In genomic region chr3R:14498072-14498471, dm6 we compare ENCODE assay signal across 4 fruit fly cellular contexts.
TF ChIP-seq lines count a peak whose summit lies in the region.

No protein-coding gene starts in this region.

- no peak for TF ChIP-seq CTCF in whole organism, embryonic (GFP tag; optimal IDR thresholded peaks at IDR 0.05; lab: Kevin White, UChicago)

TF ChIP-seq in whole organism, embryonic, 481 proteins besides CTCF, POLR2A, EP300 and RAD21 (continues in another document):
- 0 out of 3 replicates have a peak, but pooled peaks have one; percentile 22 for TF ChIP-seq ci (GFP tag; IDR thresholded peaks at IDR 0.05; lab: Robert Waterston, UW)
- TF ChIP-seq tio (GFP tag; optimal IDR thresholded peaks at IDR 0.05; lab: Kevin White, UChicago), result peak; percentile 13
- TF ChIP-seq Dref (GFP tag; IDR thresholded peaks at IDR 0.05; lab: Robert Waterston, UW), result no peak
- peak; percentile 66 for TF ChIP-seq Drgx (GFP tag; IDR thresholded peaks at IDR 0.05; lab: Robert Waterston, UW)
- peak; percentile 1 for TF ChIP-seq CG1602 (GFP tag; optimal IDR thresholded peaks at IDR 0.05; lab: Kevin White, UChicago)
- TF ChIP-seq Med (GFP tag; lab: Kevin White, UChicago), result no peak
- TF ChIP-seq CG1603 (tag; optimal IDR thresholded peaks at IDR 0.05; lab: Kevin White, UChicago), result peak; percentile 49
- peak; percentile 86 for TF ChIP-seq cad (GFP tag; optimal IDR thresholded peaks at IDR 0.05; lab: Kevin White, UChicago)
- TF ChIP-seq slou (GFP tag; optimal IDR thresholded peaks at IDR 0.05; lab: Kevin White, UChicago), result no peak
- TF ChIP-seq phol (tag; optimal IDR thresholded peaks at IDR 0.05; lab: Kevin White, UChicago), result peak; percentile 0
- peak; percentile 30 for TF ChIP-seq gem (tag; optimal IDR thresholded peaks at IDR 0.05; lab: Kevin White, UChicago)
- TF ChIP-seq Sry-β (GFP tag; optimal IDR thresholded peaks at IDR 0.05; lab: Kevin White, UChicago), result no peak
- peak; percentile 16 for TF ChIP-seq unpg (GFP tag; optimal IDR thresholded peaks at IDR 0.05; lab: Kevin White, UChicago)
- no peak for TF ChIP-seq zf30C (GFP tag; optimal IDR thresholded peaks at IDR 0.05; lab: Kevin White, UChicago)
- peak; percentile 78 for TF ChIP-seq sens (GFP tag; lab: Kevin White, UChicago)
- peak in 1 of 2 experiments; percentile 21 for TF ChIP-seq bsh (GFP tag; optimal IDR thresholded peaks at IDR 0.05; lab: Kevin White, UChicago)
- TF ChIP-seq prd (optimal IDR thresholded peaks at IDR 0.05; lab: Kevin White, UChicago), result no peak
- peak; percentile 54; the same call in 2 of the 3 replicates for TF ChIP-seq prd (GFP tag; IDR thresholded peaks at IDR 0.05; lab: Robert Waterston, UW)
- TF ChIP-seq CG11696 (GFP tag; IDR thresholded peaks at IDR 0.05; lab: Robert Waterston, UW), result 0 out of 2 replicates have a peak, but pooled peaks have one; percentile 19
- peak; percentile 40; the same call in 1 of the 3 replicates for TF ChIP-seq row (GFP tag; IDR thresholded peaks at IDR 0.05; lab: Robert Waterston, UW)
- 0 out of 2 replicates have a peak, but pooled peaks have one; percentile 20 for TF ChIP-seq Xrp1 (GFP tag; IDR thresholded peaks at IDR 0.05; lab: Robert Waterston, UW)
- no peak for TF ChIP-seq CG15601 (tag; optimal IDR thresholded peaks at IDR 0.05; lab: Kevin White, UChicago)

TF ChIP-seq in whole organism, prepupa, 60 proteins besides CTCF, POLR2A, EP300 and RAD21 (continues in another document):
- TF ChIP-seq Eip78C (GFP tag; lab: Kevin White, UChicago) (peak; percentile 97), Blimp-1 (GFP tag; optimal IDR thresholded peaks at IDR 0.05; lab: Kevin White, UChicago) (no peak), topi (GFP tag; optimal IDR thresholded peaks at IDR 0.05; lab: Kevin White, UChicago) (peak; percentile 44), Lpt (GFP tag; optimal IDR thresholded peaks at IDR 0.05; lab: Kevin White, UChicago) (peak; percentile 11), CG11294 (GFP tag; IDR thresholded peaks at IDR 0.05; lab: Robert Waterston, UW) (no peak), CG7368 (GFP tag; optimal IDR thresholded peaks at IDR 0.05; lab: Kevin White, UChicago) (peak; percentile 39), Eip93F (GFP tag; optimal IDR thresholded peaks at IDR 0.05; lab: Kevin White, UChicago) (no peak), CG3919 (GFP tag; optimal IDR thresholded peaks at IDR 0.05; lab: Kevin White, UChicago) (peak; percentile 59), fd85E (GFP tag; optimal IDR thresholded peaks at IDR 0.05; lab: Kevin White, UChicago) (no peak), salr (GFP tag; optimal IDR thresholded peaks at IDR 0.05; lab: Kevin White, UChicago) (peak in 1 of 2 experiments; percentile 36), dsx (GFP tag; optimal IDR thresholded peaks at IDR 0.05; lab: Kevin White, UChicago; ENCODE audit: poor library complexity, severe bottlenecking) (peak; percentile 53), vri (GFP tag; optimal IDR thresholded peaks at IDR 0.05; lab: Kevin White, UChicago) (no peak), CG9139 (GFP tag; optimal IDR thresholded peaks at IDR 0.05; lab: Kevin White, UChicago) (no peak), Sox14 (GFP tag; optimal IDR thresholded peaks at IDR 0.05; lab: Kevin White, UChicago) (peak; percentile 59), spab (GFP tag; optimal IDR thresholded peaks at IDR 0.05; lab: Kevin White, UChicago) (peak; percentile 2), CG8119 (GFP tag; IDR thresholded peaks at IDR 0.05; lab: Robert Waterston, UW) (peak; percentile 83), esn (GFP tag; optimal IDR thresholded peaks at IDR 0.05; lab: Kevin White, UChicago) (peak; percentile 72), dac (GFP tag; optimal IDR thresholded peaks at IDR 0.05; lab: Kevin White, UChicago) (peak; percentile 54), eg (GFP tag; IDR thresholded peaks at IDR 0.05; lab: Robert Waterston, UW) (peak; percentile 78), achi (GFP tag; optimal IDR thresholded peaks at IDR 0.05; lab: Kevin White, UChicago) (peak; percentile 74), CG8632 (GFP tag; optimal IDR thresholded peaks at IDR 0.05; lab: Kevin White, UChicago) (peak; percentile 78), Eip75B (GFP tag; optimal IDR thresholded peaks at IDR 0.05; lab: Kevin White, UChicago) (peak; percentile 71), CG4318 (GFP tag; optimal IDR thresholded peaks at IDR 0.05; lab: Kevin White, UChicago) (peak; percentile 61)

TF ChIP-seq in whole organism, pupa, 21 proteins besides CTCF, POLR2A, EP300 and RAD21:
- TF ChIP-seq CG14655 (GFP tag; optimal IDR thresholded peaks at IDR 0.05; lab: Kevin White, UChicago), result peak; percentile 58
- TF ChIP-seq CG8301 (tag; optimal IDR thresholded peaks at IDR 0.05; lab: Kevin White, UChicago), result peak; percentile 29
- TF ChIP-seq CG4496 (GFP tag; IDR thresholded peaks at IDR 0.05; lab: Robert Waterston, UW), result peak; percentile 66; the same call in 2 of the 3 replicates
- TF ChIP-seq CG15710 (tag; optimal IDR thresholded peaks at IDR 0.05; lab: Kevin White, UChicago), result peak; percentile 66
- peak; percentile 62 for TF ChIP-seq Pif1A (GFP tag; optimal IDR thresholded peaks at IDR 0.05; lab: Kevin White, UChicago)
- peak; percentile 71 for TF ChIP-seq Ets98B (GFP tag; IDR thresholded peaks at IDR 0.05; lab: Robert Waterston, UW)
- no peak for TF ChIP-seq gl (tag; optimal IDR thresholded peaks at IDR 0.05; lab: Kevin White, UChicago)
- TF ChIP-seq CG13204 (GFP tag; optimal IDR thresholded peaks at IDR 0.05; lab: Kevin White, UChicago), result peak; percentile 32
- peak; percentile 47; the same call in 1 of the 3 replicates for TF ChIP-seq fd96Ca (GFP tag; IDR thresholded peaks at IDR 0.05; lab: Robert Waterston, UW)
- peak; percentile 54 for TF ChIP-seq CG34367 (tag; optimal IDR thresholded peaks at IDR 0.05; lab: Kevin White, UChicago)
- TF ChIP-seq Pif1B (GFP tag; optimal IDR thresholded peaks at IDR 0.05; lab: Kevin White, UChicago), result peak; percentile 65
- TF ChIP-seq CG8159 (tag; optimal IDR thresholded peaks at IDR 0.05; lab: Kevin White, UChicago), result peak; percentile 59
- TF ChIP-seq CG17806 (tag; optimal IDR thresholded peaks at IDR 0.05; lab: Kevin White, UChicago), result peak; percentile 42
- TF ChIP-seq CG9948 (tag; optimal IDR thresholded peaks at IDR 0.05; lab: Kevin White, UChicago), result peak; percentile 58
- TF ChIP-seq EcR (GFP tag; optimal IDR thresholded peaks at IDR 0.05; lab: Kevin White, UChicago), result no peak
- TF ChIP-seq D1 (tag; optimal IDR thresholded peaks at IDR 0.05; lab: Kevin White, UChicago), result no peak
- TF ChIP-seq Snoo (tag; optimal IDR thresholded peaks at IDR 0.05; lab: Kevin White, UChicago), result peak; percentile 53
- TF ChIP-seq CG12605 (GFP tag; IDR thresholded peaks at IDR 0.05; lab: Robert Waterston, UW), result no peak
- TF ChIP-seq CG32121 (GFP tag; IDR thresholded peaks at IDR 0.05; lab: Robert Waterston, UW), result peak; percentile 73; the same call in 1 of the 2 replicates
- TF ChIP-seq CG10348 (GFP tag; IDR thresholded peaks at IDR 0.05; lab: Robert Waterston, UW), result no peak
- 0 out of 2 replicates have a peak, but pooled peaks have one; percentile 44 for TF ChIP-seq rn (GFP tag; IDR thresholded peaks at IDR 0.05; lab: Robert Waterston, UW)

TF ChIP-seq in whole organism, wandering third instar larva, 38 proteins besides CTCF, POLR2A, EP300 and RAD21:
- TF ChIP-seq Myc (optimal IDR thresholded peaks at IDR 0.05; lab: Kevin White, UChicago) (no peak), N (GFP tag; optimal IDR thresholded peaks at IDR 0.05; lab: Kevin White, UChicago) (no peak), ey (GFP tag; optimal IDR thresholded peaks at IDR 0.05; lab: Kevin White, UChicago) (peak; percentile 58), foxo (GFP tag; optimal IDR thresholded peaks at IDR 0.05; lab: Kevin White, UChicago) (peak in 1 of 2 experiments; percentile 42), br (GFP tag; optimal IDR thresholded peaks at IDR 0.05; lab: Kevin White, UChicago) (peak; percentile 38), Hnf4 (GFP tag; optimal IDR thresholded peaks at IDR 0.05; lab: Kevin White, UChicago) (peak; percentile 28), HLH106 (tag; optimal IDR thresholded peaks at IDR 0.05; lab: Kevin White, UChicago) (peak; percentile 35), Sp1 (GFP tag; optimal IDR thresholded peaks at IDR 0.05; lab: Kevin White, UChicago) (peak; percentile 45), tai (GFP tag; optimal IDR thresholded peaks at IDR 0.05; lab: Kevin White, UChicago) (no peak), dmrt93B (GFP tag; optimal IDR thresholded peaks at IDR 0.05; lab: Kevin White, UChicago) (no peak), GATAd (GFP tag; optimal IDR thresholded peaks at IDR 0.05; lab: Kevin White, UChicago) (no peak), pan (optimal IDR thresholded peaks at IDR 0.05; lab: Kevin White, UChicago) (no peak), woc (GFP tag; optimal IDR thresholded peaks at IDR 0.05; lab: Kevin White, UChicago) (peak; percentile 42), fru (GFP tag; optimal IDR thresholded peaks at IDR 0.05; lab: Kevin White, UChicago) (peak; percentile 52), h (GFP tag; optimal IDR thresholded peaks at IDR 0.05; lab: Kevin White, UChicago) (peak; percentile 40), OdsH (GFP tag; optimal IDR thresholded peaks at IDR 0.05; lab: Kevin White, UChicago) (peak; percentile 55), psq (GFP tag; optimal IDR thresholded peaks at IDR 0.05; lab: Kevin White, UChicago) (no peak), rgr (GFP tag; optimal IDR thresholded peaks at IDR 0.05; lab: Kevin White, UChicago) (peak; percentile 48)

Comparison
In these comparisons a context has a peak if more than half of its experiments do, and no peak if none do; other contexts are left out.
1. Of the 7 proteins assayed by ChIP-seq in both whole organism, embryonic and whole organism, prepupa: peak only in whole organism, embryonic: none; only in whole organism, prepupa: CG16779, Hr39 and Lpt; in both: Sox102F; in neither: 3.